Worm (Caenorhabditis elegans) whole organism, dauer: ENCODE measurements around the gene F55F1.2.

Source experiments
- unc-62 ChIP-seq: sonication (generic microtip); optimal IDR thresholded peaks from 2 replicates; lab custom pipeline; 2017; ENCODE audit warnings: missing biosample characterization, missing genetic modification reagents, missing genetic modification characterization

Gene F55F1.2

ce11 chrX:2752841-2753240 lies 17.0 kb downstream of the F55F1.2 start:
- TF ChIP-seq unc-62 (GFP tag; lab: Kevin White, UChicago) = no peak

ce11 chrX:2748908-2749307 lies 21.0 kb downstream of the F55F1.2 start:
- no peak for TF ChIP-seq unc-62 (GFP tag; lab: Kevin White, UChicago)

ce11 chrX:2731416-2731815 lies 38.4 kb downstream of the F55F1.2 start:
- TF ChIP-seq unc-62 (GFP tag; lab: Kevin White, UChicago) = no peak

ce11 chrX:2729857-2730256 lies 40.0 kb downstream of the F55F1.2 start:
- TF ChIP-seq unc-62 (GFP tag; lab: Kevin White, UChicago) = no peak

ce11 chrX:2727681-2728080 lies 42.2 kb downstream of the F55F1.2 start:
- TF ChIP-seq unc-62 (GFP tag; lab: Kevin White, UChicago) = no peak
